Fruit fly (Drosophila melanogaster): Measurements from ENCODE around the gene CalpB.

DNA sequence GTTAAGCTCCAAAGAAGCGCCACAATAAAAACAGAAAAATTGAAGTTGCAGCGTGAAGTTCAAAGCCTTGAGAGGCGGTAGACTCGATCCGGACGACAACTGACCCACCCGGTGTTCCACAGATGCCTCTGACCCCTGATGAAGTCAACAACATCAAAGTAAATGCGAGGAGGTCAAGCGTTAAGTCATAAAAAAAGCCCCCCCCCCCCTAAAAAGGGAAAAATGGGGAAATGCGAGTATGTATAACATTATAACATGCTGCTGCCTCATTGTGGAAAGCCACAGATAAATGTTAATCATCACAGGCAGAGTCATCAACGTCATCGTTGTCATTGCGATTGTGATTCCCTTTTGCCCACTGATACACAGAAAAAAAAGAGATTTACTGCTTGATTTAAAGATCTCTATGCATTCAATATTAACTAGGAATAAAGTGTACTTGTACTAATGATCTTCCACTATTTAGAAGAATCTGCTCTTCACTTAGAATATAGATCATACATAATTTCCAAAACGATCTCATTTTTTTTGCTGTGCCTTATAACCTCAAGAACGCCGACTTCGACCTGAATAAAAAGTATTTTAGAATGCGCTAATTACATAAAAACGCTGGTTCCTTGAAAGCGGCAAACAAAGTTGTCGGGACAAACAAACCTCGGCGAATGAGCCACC lies 37.4 kb upstream of the CalpB start:
- TF ChIP-seq CG8478 (optimal IDR thresholded peaks at IDR 0.05) (no peak), CTCF (optimal IDR thresholded peaks at IDR 0.05) (no peak)
